Fruit fly (Drosophila melanogaster): Measurements from ENCODE around the gene AP-1gamma.

Gene AP-1gamma

dm6 chrX:9089254-9090056 lies 19.0 kb upstream of the AP-1gamma start, which contains the start of gene CCT2 (continued):
- peak; percentile 71 for TF ChIP-seq dm (GFP tag; optimal IDR thresholded peaks at IDR 0.05)
- TF ChIP-seq Dp (GFP tag; optimal IDR thresholded peaks at IDR 0.05), result peak; percentile 87
- TF ChIP-seq Scr (GFP tag; IDR thresholded peaks at IDR 0.05; ENCODE audit: partially characterized antibody), result peak; percentile 58
- peak; percentile 97 for TF ChIP-seq Dref (GFP tag; IDR thresholded peaks at IDR 0.05)
- TF ChIP-seq sens (GFP tag), result peak; percentile 80
- TF ChIP-seq CG14710 (tag; optimal IDR thresholded peaks at IDR 0.05), result peak; percentile 29
- peak; percentile 36 for TF ChIP-seq sug (tag; optimal IDR thresholded peaks at IDR 0.05)
- peak; percentile 68; the same call in 2 of the 3 replicates for TF ChIP-seq CG6791 (GFP tag; IDR thresholded peaks at IDR 0.05; ENCODE audit: partially characterized antibody)
- peak; percentile 5 for TF ChIP-seq Fer1 (GFP tag; optimal IDR thresholded peaks at IDR 0.05)
- peak; percentile 80 for TF ChIP-seq Sry-δ (GFP tag; optimal IDR thresholded peaks at IDR 0.05)
- TF ChIP-seq CG34422 (GFP tag; IDR thresholded peaks at IDR 0.05), result peak; percentile 62; the same call in 2 of the 3 replicates
- TF ChIP-seq mld (GFP tag; IDR thresholded peaks at IDR 0.05; ENCODE audit: partially characterized antibody), result 0 out of 3 replicates have a peak, but pooled peaks have one; percentile 23
- peak; percentile 91 for TF ChIP-seq phol (tag; optimal IDR thresholded peaks at IDR 0.05)
- no peak for TF ChIP-seq CG11695 (GFP tag; IDR thresholded peaks at IDR 0.05)
- TF ChIP-seq CTCF (GFP tag; optimal IDR thresholded peaks at IDR 0.05), result peak; percentile 0
- TF ChIP-seq vnd (GFP tag; IDR thresholded peaks at IDR 0.05; ENCODE audit: partially characterized antibody), result peak; percentile 66
- no peak for TF ChIP-seq Spps (tag; optimal IDR thresholded peaks at IDR 0.05)
- TF ChIP-seq MBD-R2 (GFP tag; IDR thresholded peaks at IDR 0.05), result peak; percentile 22; the same call in 1 of the 2 replicates
- TF ChIP-seq bigmax (GFP tag; optimal IDR thresholded peaks at IDR 0.05), result peak; percentile 95
- no peak for TF ChIP-seq run (tag; optimal IDR thresholded peaks at IDR 0.05)
- peak; percentile 26 for TF ChIP-seq Sin3A (optimal IDR thresholded peaks at IDR 0.05)
- TF ChIP-seq YL-1 (GFP tag; optimal IDR thresholded peaks at IDR 0.05), result peak; percentile 70
- peak; percentile 8 for TF ChIP-seq CG12659 (GFP tag; optimal IDR thresholded peaks at IDR 0.05)
- TF ChIP-seq CG15514 (GFP tag; optimal IDR thresholded peaks at IDR 0.05), result peak; percentile 63
- peak; percentile 56 for TF ChIP-seq Myb (GFP tag; optimal IDR thresholded peaks at IDR 0.05)
- TF ChIP-seq CG9797 (GFP tag; optimal IDR thresholded peaks at IDR 0.05), result peak; percentile 94
- peak; percentile 48 for TF ChIP-seq zf30C (GFP tag; optimal IDR thresholded peaks at IDR 0.05)
- TF ChIP-seq kay (GFP tag; optimal IDR thresholded peaks at IDR 0.05), result peak; percentile 67
- peak; percentile 39 for TF ChIP-seq knrl (GFP tag; IDR thresholded peaks at IDR 0.05; ENCODE audit: partially characterized antibody)
- peak; percentile 67 for TF ChIP-seq Ets97D (GFP tag; optimal IDR thresholded peaks at IDR 0.05)
- no peak for TF ChIP-seq CG31365 (tag; optimal IDR thresholded peaks at IDR 0.05)
- TF ChIP-seq CG5180 (GFP tag; optimal IDR thresholded peaks at IDR 0.05), result no peak
- TF ChIP-seq CG33213 (GFP tag; optimal IDR thresholded peaks at IDR 0.05), result peak; percentile 41
- no peak for TF ChIP-seq Eip74EF (GFP tag; optimal IDR thresholded peaks at IDR 0.05)
- TF ChIP-seq Bgb (GFP tag; IDR thresholded peaks at IDR 0.05; ENCODE audit: partially characterized antibody), result peak; percentile 66; the same call in 1 of the 2 replicates
- peak; percentile 75 for TF ChIP-seq Med (GFP tag)
- no peak for TF ChIP-seq unpg (GFP tag; optimal IDR thresholded peaks at IDR 0.05)
- no peak for TF ChIP-seq Neu2 (GFP tag; optimal IDR thresholded peaks at IDR 0.05; ENCODE audit: borderline replicate concordance)
- TF ChIP-seq CG10267 (tag; optimal IDR thresholded peaks at IDR 0.05), result peak; percentile 23
- peak; percentile 74 for TF ChIP-seq CG13287 (GFP tag; IDR thresholded peaks at IDR 0.05; ENCODE audit: partially characterized antibody)
- no peak for TF ChIP-seq eyg (GFP tag; optimal IDR thresholded peaks at IDR 0.05)
- TF ChIP-seq trem (tag; optimal IDR thresholded peaks at IDR 0.05), result peak; percentile 46
- no peak for TF ChIP-seq CG16815 (GFP tag; optimal IDR thresholded peaks at IDR 0.05)
- no peak for TF ChIP-seq CG3726 (GFP tag; IDR thresholded peaks at IDR 0.05)
- TF ChIP-seq CG42726 (GFP tag; IDR thresholded peaks at IDR 0.05; ENCODE audit: partially characterized antibody), result 0 out of 2 replicates have a peak, but pooled peaks have one; percentile 28
- peak in 1 of 2 experiments; percentile 12 for TF ChIP-seq insv (GFP tag; optimal IDR thresholded peaks at IDR 0.05)
- peak; percentile 70 for TF ChIP-seq unc-4 (GFP tag; IDR thresholded peaks at IDR 0.05; ENCODE audit: partially characterized antibody)
